Worm (Caenorhabditis elegans) whole organism, midembryonic: Measurements from ENCODE around the gene xnd-1.

Source experiments
- T22C8.4 ChIP-seq: fragments of 200-800 bp; sonication (Bioruptor generic); IDR thresholded peaks from 2 replicates; pipeline ENCODE4 v1.3.6; 2022; ENCODE audit warnings: missing genetic modification characterization, missing compliant biosample characterization
- cog-1 ChIP-seq: sonication (generic microtip); optimal IDR thresholded peaks from 2 replicates; lab custom pipeline; 2016; ENCODE audit warnings: missing genetic modification characterization, missing compliant biosample characterization
- flt-1 ChIP-seq: fragments of 200-800 bp; sonication (Bioruptor generic); IDR thresholded peaks from 2 replicates; pipeline ENCODE4 v1.3.6; 2022; ENCODE audit warnings: missing genetic modification characterization, missing compliant biosample characterization
- klf-2 ChIP-seq: fragments of 200-800 bp; sonication (Bioruptor generic); conservative IDR thresholded peaks from 2 replicates; pipeline ENCODE4 v1.3.6; 2022; ENCODE audit warnings: missing genetic modification reagents, missing genetic modification characterization, missing compliant biosample characterization
- med-1 ChIP-seq: sonication (generic microtip); optimal IDR thresholded peaks from 2 replicates; lab custom pipeline; 2017; ENCODE audit warnings: missing genetic modification characterization, mild to moderate bottlenecking, missing compliant biosample characterization, antibody characterized with exemption, missing genetic modification reagents; ENCODE audit not compliant: insufficient read depth
- ref-1 ChIP-seq: fragments of 200-800 bp; sonication (Bioruptor generic); conservative IDR thresholded peaks from 2 replicates; pipeline ENCODE4 v1.3.6; 2022; ENCODE audit warnings: missing genetic modification reagents, missing genetic modification characterization, missing compliant biosample characterization
- tab-1 ChIP-seq: fragments of 200-800 bp; sonication (Bioruptor generic); IDR thresholded peaks from 2 replicates; pipeline ENCODE4 v1.3.6; 2022; ENCODE audit warnings: missing genetic modification characterization, missing compliant biosample characterization
- ztf-23 ChIP-seq: fragments of 200-800 bp; sonication (Bioruptor generic); IDR thresholded peaks from 2 replicates; pipeline ENCODE4 v1.3.6; 2022; ENCODE audit warnings: missing genetic modification reagents, missing genetic modification characterization, missing compliant biosample characterization
- ztf-29 ChIP-seq: fragments of 200-800 bp; sonication (Bioruptor generic); IDR thresholded peaks from 2 replicates; pipeline ENCODE4 v1.3.6; 2022; ENCODE audit warnings: missing genetic modification reagents, missing genetic modification characterization, missing compliant biosample characterization

The xnd-1 gene

ce11 chrIII:5620186-5620585 is 15.9 kb downstream of the xnd-1 start:
- TF ChIP-seq ztf-29 (GFP tag; lab: Robert Waterston, UW) (no peak), med-1 (GFP tag; lab: Kevin White, UChicago) (no peak), T22C8.4 (GFP tag; lab: Robert Waterston, UW) (no peak), ref-1 (GFP tag; lab: Robert Waterston, UW) (no peak), ztf-23 (GFP tag; lab: Robert Waterston, UW) (no peak), klf-2 (GFP tag; lab: Robert Waterston, UW) (no peak), cog-1 (no peak), flt-1 (no peak), tab-1 (GFP tag; lab: Robert Waterston, UW) (no peak)

- TF ChIP-seq med-1 (GFP tag; lab: Kevin White, UChicago) (no peak), T22C8.4 (GFP tag; lab: Robert Waterston, UW) (no peak), ztf-29 (GFP tag; lab: Robert Waterston, UW) (no peak), flt-1 (no peak), cog-1 (peak; percentile 53)
These were observed 17.0 kb downstream of the xnd-1 start for ce11 chrIII:5621236-5621635.

- TF ChIP-seq med-1 (GFP tag; lab: Kevin White, UChicago) (no peak), tab-1 (GFP tag; lab: Robert Waterston, UW) (no peak), ztf-29 (GFP tag; lab: Robert Waterston, UW) (no peak), klf-2 (GFP tag; lab: Robert Waterston, UW) (no peak), T22C8.4 (GFP tag; lab: Robert Waterston, UW) (no peak), flt-1 (no peak), ztf-23 (GFP tag; lab: Robert Waterston, UW) (no peak), ref-1 (GFP tag; lab: Robert Waterston, UW) (no peak), cog-1 (no peak)
These were observed 18.2 kb downstream of the xnd-1 start for ce11 chrIII:5622232-5623009.

- TF ChIP-seq cog-1 (no peak), med-1 (GFP tag; lab: Kevin White, UChicago) (no peak), T22C8.4 (GFP tag; lab: Robert Waterston, UW) (no peak), ref-1 (GFP tag; lab: Robert Waterston, UW) (no peak), flt-1 (no peak), tab-1 (GFP tag; lab: Robert Waterston, UW) (no peak), ztf-23 (GFP tag; lab: Robert Waterston, UW) (no peak), ztf-29 (GFP tag; lab: Robert Waterston, UW) (no peak), klf-2 (GFP tag; lab: Robert Waterston, UW) (no peak)
These were observed 19.2 kb downstream of the xnd-1 start for ce11 chrIII:5623418-5623817.

ce11 chrIII:5624835-5625234 is 20.6 kb downstream of the xnd-1 start, which contains the start of gene daf-4:
Gene daf-4, plus strand, starts transcription at chrIII:5625135.
- TF ChIP-seq med-1 (GFP tag; lab: Kevin White, UChicago) (no peak), ztf-29 (GFP tag; lab: Robert Waterston, UW) (no peak), ref-1 (GFP tag; lab: Robert Waterston, UW) (no peak), tab-1 (GFP tag; lab: Robert Waterston, UW) (no peak), T22C8.4 (GFP tag; lab: Robert Waterston, UW) (no peak), flt-1 (no peak), ztf-23 (GFP tag; lab: Robert Waterston, UW) (no peak), klf-2 (GFP tag; lab: Robert Waterston, UW) (no peak), cog-1 (no peak)

ce11 chrIII:5629225-5629624 is 25.0 kb downstream of the xnd-1 start:
- TF ChIP-seq klf-2 (GFP tag; lab: Robert Waterston, UW) (no peak), med-1 (GFP tag; lab: Kevin White, UChicago) (no peak), ztf-29 (GFP tag; lab: Robert Waterston, UW) (no peak), tab-1 (GFP tag; lab: Robert Waterston, UW) (no peak), T22C8.4 (GFP tag; lab: Robert Waterston, UW) (no peak), flt-1 (no peak), cog-1 (no peak), ztf-23 (GFP tag; lab: Robert Waterston, UW) (no peak), ref-1 (GFP tag; lab: Robert Waterston, UW) (no peak)

- TF ChIP-seq flt-1 = no peak
- no peak for TF ChIP-seq ztf-23 (GFP tag; lab: Robert Waterston, UW)
- TF ChIP-seq T22C8.4 (GFP tag; lab: Robert Waterston, UW) = no peak
- TF ChIP-seq tab-1 (GFP tag; lab: Robert Waterston, UW) = no peak
- TF ChIP-seq cog-1 = no peak
- no peak for TF ChIP-seq med-1 (GFP tag; lab: Kevin White, UChicago)
- TF ChIP-seq klf-2 (GFP tag; lab: Robert Waterston, UW) = no peak
These were observed 26.1 kb downstream of the xnd-1 start for ce11 chrIII:5630350-5630749.

- no peak for TF ChIP-seq cog-1
These were observed 28.2 kb downstream of the xnd-1 start for ce11 chrIII:5632426-5632976.

- TF ChIP-seq flt-1 (no peak), ztf-29 (GFP tag; lab: Robert Waterston, UW) (no peak), T22C8.4 (GFP tag; lab: Robert Waterston, UW) (no peak), ztf-23 (GFP tag; lab: Robert Waterston, UW) (no peak), med-1 (GFP tag; lab: Kevin White, UChicago) (no peak), klf-2 (GFP tag; lab: Robert Waterston, UW) (no peak), ref-1 (GFP tag; lab: Robert Waterston, UW) (no peak), cog-1 (no peak), tab-1 (GFP tag; lab: Robert Waterston, UW) (no peak)
These were observed 30.2 kb downstream of the xnd-1 start for ce11 chrIII:5634509-5634908.
